Fruit fly (Drosophila melanogaster): ENCODE measurements around the gene CG42337.

CG42337 gene

DNA sequence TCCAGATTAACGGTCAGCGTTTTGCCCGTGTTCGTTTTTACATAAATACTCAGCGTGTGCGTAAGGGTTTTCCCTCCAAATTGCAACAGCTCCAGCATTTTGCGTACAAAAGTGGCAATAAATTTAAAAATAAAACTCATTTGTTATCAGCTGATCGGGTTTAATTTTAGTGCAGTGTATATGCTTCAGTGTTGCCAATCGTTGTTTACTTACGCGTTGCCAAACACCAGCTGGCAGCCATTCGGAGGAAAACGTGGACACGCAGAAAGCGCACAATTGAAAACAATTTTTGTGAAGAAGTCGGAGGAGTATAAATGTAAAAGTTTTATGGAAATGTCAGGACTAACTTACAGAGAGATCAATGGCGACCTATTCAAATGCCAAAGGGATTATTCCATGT lies 3.4 kb upstream of the CG42337 start, which contains the start of the genes Targ3 and park (continued):
- TF ChIP-seq CG12236 (GFP tag; optimal IDR thresholded peaks at IDR 0.05) (no peak), CG43689 (GFP tag; IDR thresholded peaks at IDR 0.05) (no peak), Opbp (GFP tag; IDR thresholded peaks at IDR 0.05; ENCODE audit: partially characterized antibody) (no peak), CG3995 (GFP tag; optimal IDR thresholded peaks at IDR 0.05) (no peak), CG8924 (tag; optimal IDR thresholded peaks at IDR 0.05) (no peak), Aef1 (GFP tag; IDR thresholded peaks at IDR 0.05) (no peak), CG9437 (GFP tag; optimal IDR thresholded peaks at IDR 0.05) (peak; percentile 23), Fer3 (tag; optimal IDR thresholded peaks at IDR 0.05) (no peak), CG30020 (tag; optimal IDR thresholded peaks at IDR 0.05) (no peak), org-1 (GFP tag; optimal IDR thresholded peaks at IDR 0.05) (no peak), Med (GFP tag) (peak; percentile 89), CG18011 (GFP tag; optimal IDR thresholded peaks at IDR 0.05) (peak; percentile 2), Dp (GFP tag; optimal IDR thresholded peaks at IDR 0.05) (peak; percentile 84), CoRest (tag; optimal IDR thresholded peaks at IDR 0.05) (peak; percentile 31), mld (GFP tag; IDR thresholded peaks at IDR 0.05; ENCODE audit: partially characterized antibody) (no peak), Max (GFP tag; optimal IDR thresholded peaks at IDR 0.05) (no peak), Deaf1 (tag; optimal IDR thresholded peaks at IDR 0.05) (no peak), ken (GFP tag; IDR thresholded peaks at IDR 0.05) (no peak), CG7786 (GFP tag; optimal IDR thresholded peaks at IDR 0.05) (peak; percentile 43), vfl (GFP tag; optimal IDR thresholded peaks at IDR 0.05) (no peak), bcd (GFP tag; optimal IDR thresholded peaks at IDR 0.05) (peak; percentile 19), CG1647 (GFP tag; optimal IDR thresholded peaks at IDR 0.05) (no peak), HLH3B (GFP tag; IDR thresholded peaks at IDR 0.05) (no peak), lola (GFP tag; optimal IDR thresholded peaks at IDR 0.05) (no peak), Dad (GFP tag; optimal IDR thresholded peaks at IDR 0.05) (peak; percentile 1), CG10959 (GFP tag; IDR thresholded peaks at IDR 0.05) (no peak), Xrp1 (GFP tag; IDR thresholded peaks at IDR 0.05) (no peak), TFAM (GFP tag; optimal IDR thresholded peaks at IDR 0.05) (no peak), CTCF (GFP tag; optimal IDR thresholded peaks at IDR 0.05) (no peak), Asciz (GFP tag; optimal IDR thresholded peaks at IDR 0.05) (no peak), CG14860 (GFP tag; IDR thresholded peaks at IDR 0.05; ENCODE audit: partially characterized antibody) (no peak), CG12155 (GFP tag; optimal IDR thresholded peaks at IDR 0.05) (peak; percentile 52), CG12659 (GFP tag; optimal IDR thresholded peaks at IDR 0.05) (peak; percentile 60), lab (GFP tag; optimal IDR thresholded peaks at IDR 0.05) (no peak), ab (GFP tag; optimal IDR thresholded peaks at IDR 0.05) (no peak), Optix (GFP tag; IDR thresholded peaks at IDR 0.05) (no peak), Hr51 (GFP tag; optimal IDR thresholded peaks at IDR 0.05) (peak in 1 of 2 experiments; percentile 48), CG10267 (tag; optimal IDR thresholded peaks at IDR 0.05) (peak; percentile 31), Xbp1 (GFP tag; optimal IDR thresholded peaks at IDR 0.05) (peak; percentile 60), danr (GFP tag; IDR thresholded peaks at IDR 0.05) (no peak), Nf-YB (GFP tag; optimal IDR thresholded peaks at IDR 0.05) (no peak), CG12769 (tag; optimal IDR thresholded peaks at IDR 0.05) (peak; percentile 57), D19A (tag; optimal IDR thresholded peaks at IDR 0.05) (peak; percentile 2), shn (GFP tag; optimal IDR thresholded peaks at IDR 0.05) (peak; percentile 39), E2f1 (GFP tag; IDR thresholded peaks at IDR 0.05) (no peak), ara (GFP tag; IDR thresholded peaks at IDR 0.05) (no peak), CG31388 (GFP tag; optimal IDR thresholded peaks at IDR 0.05) (no peak), croc (GFP tag; conservative IDR thresholded peaks at IDR 0.05) (no peak), zen (tag; optimal IDR thresholded peaks at IDR 0.05) (no peak), Dll (GFP tag; IDR thresholded peaks at IDR 0.05; ENCODE audit: partially characterized antibody) (0 out of 4 replicates have a peak, but pooled peaks have one; percentile 43), zfh2 (GFP tag; optimal IDR thresholded peaks at IDR 0.05) (peak; percentile 55)

All from whole organism, embryonic.